Fruit fly (Drosophila melanogaster): ENCODE measurements around the gene Cpr78Cc.

dm6 chr3L:21275921-21276295, 24.5 kb upstream of the Cpr78Cc start:
- TF ChIP-seq Dll (GFP tag; IDR thresholded peaks at IDR 0.05; ENCODE audit: partially characterized antibody) (no peak), sima (GFP tag; optimal IDR thresholded peaks at IDR 0.05) (no peak), Eip74EF (GFP tag; optimal IDR thresholded peaks at IDR 0.05) (no peak), bigmax (GFP tag; optimal IDR thresholded peaks at IDR 0.05) (no peak), CG14965 (GFP tag; optimal IDR thresholded peaks at IDR 0.05; ENCODE audit: borderline replicate concordance) (no peak), caup (GFP tag; optimal IDR thresholded peaks at IDR 0.05; ENCODE audit: severe bottlenecking) (no peak), Bgb (GFP tag; IDR thresholded peaks at IDR 0.05; ENCODE audit: partially characterized antibody) (no peak), stwl (tag; optimal IDR thresholded peaks at IDR 0.05) (no peak), hkb (optimal IDR thresholded peaks at IDR 0.05) (no peak), hkb (GFP tag; IDR thresholded peaks at IDR 0.05) (no peak), CG17186 (GFP tag; optimal IDR thresholded peaks at IDR 0.05) (no peak)
